Worm (Caenorhabditis elegans) whole organism, young adult: Measurements from ENCODE around the gene kmo-1.

Source experiments
- B0019.2 ChIP-seq: fragments of 200-800 bp; sonication (Bioruptor generic); conservative IDR thresholded peaks from 2 replicates; pipeline ENCODE4 v1.3.6; 2022; ENCODE audit warnings: missing genetic modification reagents, missing genetic modification characterization, missing compliant biosample characterization
- B0035.1 ChIP-seq: sonication (generic microtip); optimal IDR thresholded peaks from 2 replicates; lab custom pipeline; 2016; ENCODE audit warnings: missing genetic modification characterization, mild to moderate bottlenecking, missing compliant biosample characterization, missing genotype, missing genetic modification reagents
- B0261.1 ChIP-seq: sonication (generic microtip); optimal IDR thresholded peaks from 2 replicates; lab custom pipeline; 2016; ENCODE audit warnings: mild to moderate bottlenecking, missing genetic modification characterization, moderate library complexity, missing compliant biosample characterization
- C06A6.2 ChIP-seq: fragments of 200-800 bp; sonication (Bioruptor generic); conservative IDR thresholded peaks from 2 replicates; pipeline ENCODE4 v1.3.6; 2022; ENCODE audit warnings: missing genetic modification characterization, missing compliant biosample characterization
- C17E4.6 ChIP-seq: fragments of 200-800 bp; sonication (Bioruptor generic); IDR thresholded peaks from 2 replicates; pipeline ENCODE4 v1.3.6; 2022; ENCODE audit warnings: missing genetic modification reagents, missing genetic modification characterization, missing compliant biosample characterization
- F10E7.11 ChIP-seq: sonication (generic microtip); optimal IDR thresholded peaks from 2 replicates; lab custom pipeline; 2017; ENCODE audit warnings: mild to moderate bottlenecking, missing genetic modification characterization, moderate library complexity, missing compliant biosample characterization
- F22D6.2 ChIP-seq: sonication (generic microtip); optimal IDR thresholded peaks from 2 replicates; lab custom pipeline; 2016; ENCODE audit warnings: mild to moderate bottlenecking, missing genetic modification characterization, missing compliant biosample characterization
- F23B12.7 ChIP-seq: sonication (generic microtip); optimal IDR thresholded peaks from 2 replicates; lab custom pipeline; 2017; ENCODE audit warnings: missing genetic modification characterization, mild to moderate bottlenecking, missing compliant biosample characterization, antibody characterized with exemption, moderate library complexity; ENCODE audit not compliant: insufficient read depth
- F49E8.2 ChIP-seq: sonication (generic microtip); optimal IDR thresholded peaks from 3 replicates; lab custom pipeline; 2017; ENCODE audit warnings: missing genetic modification characterization, mild to moderate bottlenecking, missing compliant biosample characterization, antibody characterized with exemption, moderate library complexity; ENCODE audit not compliant: insufficient read depth
- F55B11.4 ChIP-seq: sonication (generic microtip); optimal IDR thresholded peaks from 2 replicates; lab custom pipeline; 2016; ENCODE audit warnings: missing compliant biosample characterization, missing genetic modification characterization, borderline replicate concordance; ENCODE audit not compliant: insufficient read depth
- T26A5.8 ChIP-seq: sonication (generic microtip); optimal IDR thresholded peaks from 2 replicates; lab custom pipeline; 2016; ENCODE audit warnings: missing genetic modification characterization, missing compliant biosample characterization
- Y67H2A.10 ChIP-seq: fragments of 200-800 bp; sonication (Bioruptor generic); conservative IDR thresholded peaks from 2 replicates; pipeline ENCODE4 v1.3.6; 2022; ENCODE audit warnings: missing genetic modification reagents, missing genetic modification characterization, missing compliant biosample characterization
- ZK185.1 ChIP-seq: sonication (generic microtip); optimal IDR thresholded peaks from 2 replicates; lab custom pipeline; 2016; ENCODE audit warnings: mild to moderate bottlenecking, missing genetic modification characterization, missing compliant biosample characterization; ENCODE audit not compliant: poor library complexity, severe bottlenecking
- akir-1 ChIP-seq: fragments of 200-800 bp; sonication (Bioruptor generic); optimal IDR thresholded peaks from 2 replicates; lab custom pipeline; 2018; ENCODE audit warnings: mild to moderate bottlenecking, missing genetic modification characterization, moderate library complexity, missing compliant biosample characterization
- attf-3 ChIP-seq: fragments of 200-800 bp; sonication (Bioruptor generic); conservative IDR thresholded peaks from 2 replicates; pipeline ENCODE4 v1.3.6; 2022; ENCODE audit warnings: missing genetic modification reagents, missing genetic modification characterization, missing compliant biosample characterization
- attf-6 ChIP-seq: fragments of 200-800 bp; sonication (Bioruptor generic); IDR thresholded peaks from 2 replicates; pipeline ENCODE4 v1.3.6; 2022; ENCODE audit warnings: missing genetic modification reagents, missing genetic modification characterization, missing compliant biosample characterization
- bed-2 ChIP-seq: fragments of 200-800 bp; sonication (Bioruptor generic); IDR thresholded peaks from 2 replicates; pipeline ENCODE4 v1.3.6; 2022; ENCODE audit warnings: missing genetic modification reagents, missing genetic modification characterization, missing compliant biosample characterization
- ccch-3 ChIP-seq: fragments of 200-800 bp; sonication (Bioruptor generic); optimal IDR thresholded peaks from 2 replicates; lab custom pipeline; 2018; ENCODE audit warnings: mild to moderate bottlenecking, missing genetic modification characterization, missing compliant biosample characterization
- cebp-1 ChIP-seq, 2 experiments: fragments of 200-800 bp in 1 of 2; sonication (Bioruptor generic) in 1 of 2; sonication (generic microtip) in 1 of 2; IDR thresholded peaks in 1 of 2; optimal IDR thresholded peaks in 1 of 2; 2 replicates each; pipeline versions ENCODE4 v1.3.6 to Lab custom; 2017 to 2022; ENCODE audit warnings: missing compliant biosample characterization in 2 of 2, missing genetic modification characterization in 2 of 2, mild to moderate bottlenecking in 1 of 2, missing genetic modification reagents in 1 of 2, moderate library complexity in 1 of 2
- ceh-100 ChIP-seq: fragments of 200-800 bp; sonication (Bioruptor generic); IDR thresholded peaks from 2 replicates; pipeline ENCODE4 v1.3.6; 2022; ENCODE audit warnings: missing genetic modification reagents, missing genetic modification characterization, missing compliant biosample characterization
- ceh-40 ChIP-seq: fragments of 200-800 bp; sonication (Bioruptor generic); IDR thresholded peaks from 2 replicates; pipeline ENCODE4 v1.3.6; 2022; ENCODE audit warnings: missing genetic modification characterization, missing compliant biosample characterization
- ceh-58 ChIP-seq: fragments of 200-800 bp; sonication (Bioruptor generic); IDR thresholded peaks from 2 replicates; pipeline ENCODE4 v1.3.6; 2022; ENCODE audit warnings: missing genetic modification characterization, missing compliant biosample characterization
- ceh-91 ChIP-seq: fragments of 200-800 bp; sonication (Bioruptor generic); IDR thresholded peaks from 2 replicates; pipeline ENCODE4 v1.3.6; 2022; ENCODE audit warnings: missing genetic modification reagents, missing genetic modification characterization, missing compliant biosample characterization
- dox-1 ChIP-seq: fragments of 200-800 bp; sonication (Bioruptor generic); IDR thresholded peaks from 2 replicates; pipeline ENCODE4 v1.3.6; 2022; ENCODE audit warnings: missing genetic modification reagents, missing genetic modification characterization, missing compliant biosample characterization
- dpff-1 ChIP-seq: sonication (generic microtip); optimal IDR thresholded peaks from 2 replicates; lab custom pipeline; 2017; ENCODE audit warnings: mild to moderate bottlenecking, missing genetic modification characterization, missing compliant biosample characterization
- dpl-1 ChIP-seq: fragments of 150-350 bp; optimal IDR thresholded peaks from 2 replicates; lab custom pipeline; 2014; ENCODE audit warnings: missing biosample characterization, missing genetic modification reagents, missing genetic modification characterization
- ekl-4 ChIP-seq: fragments of 200-800 bp; sonication (Bioruptor generic); IDR thresholded peaks from 2 replicates; pipeline ENCODE4 v1.3.6; 2022; ENCODE audit warnings: missing genetic modification reagents, missing genetic modification characterization, missing compliant biosample characterization
- gei-17 ChIP-seq: fragments of 200-800 bp; sonication (Bioruptor generic); optimal IDR thresholded peaks from 2 replicates; lab custom pipeline; 2018; ENCODE audit warnings: mild to moderate bottlenecking, missing genetic modification characterization, missing compliant biosample characterization
- hlh-26 ChIP-seq: fragments of 200-800 bp; sonication (Bioruptor generic); conservative IDR thresholded peaks from 2 replicates; pipeline ENCODE4 v1.3.6; 2022; ENCODE audit warnings: missing genetic modification reagents, missing genetic modification characterization, missing compliant biosample characterization
- hmg-1.2 ChIP-seq: fragments of 200-800 bp; sonication (Bioruptor generic); IDR thresholded peaks from 2 replicates; pipeline ENCODE4 v1.3.6; 2022; ENCODE audit warnings: missing genetic modification reagents, missing genetic modification characterization, missing compliant biosample characterization
- lag-1 ChIP-seq: fragments of 200-800 bp; sonication (Bioruptor generic); IDR thresholded peaks from 2 replicates; pipeline ENCODE4 v1.3.6; 2022; ENCODE audit warnings: missing genetic modification reagents, missing genetic modification characterization, missing compliant biosample characterization
- lin-35 ChIP-seq, 3 experiments: fragments of 150-350 bp in 2 of 3; sonication (generic microtip) in 1 of 3; optimal IDR thresholded peaks; 2 replicates each; lab custom pipeline; 2014 to 2018; ENCODE audit warnings: missing biosample characterization in 3 of 3, missing genetic modification characterization in 3 of 3, missing genetic modification reagents in 3 of 3
- lin-40 ChIP-seq: sonication (generic microtip); optimal IDR thresholded peaks from 2 replicates; lab custom pipeline; 2016; ENCODE audit warnings: missing genetic modification characterization, mild to moderate bottlenecking, missing compliant biosample characterization, missing genotype, missing genetic modification reagents
- lsy-27 ChIP-seq: sonication (generic microtip); optimal IDR thresholded peaks from 2 replicates; lab custom pipeline; 2017; ENCODE audit warnings: missing genetic modification characterization, mild to moderate bottlenecking, missing compliant biosample characterization, antibody characterized with exemption, missing genotype, borderline replicate concordance; ENCODE audit not compliant: insufficient read depth
- madf-6 ChIP-seq: fragments of 200-800 bp; sonication (Bioruptor generic); IDR thresholded peaks from 2 replicates; pipeline ENCODE4 v1.3.6; 2022; ENCODE audit warnings: missing genetic modification reagents, missing genetic modification characterization, missing compliant biosample characterization
- nfyb-1 ChIP-seq: fragments of 200-800 bp; sonication (Bioruptor generic); IDR thresholded peaks from 2 replicates; pipeline ENCODE4 v1.3.6; 2022; ENCODE audit warnings: missing genetic modification reagents, missing genetic modification characterization, missing compliant biosample characterization
- nhr-179 ChIP-seq: sonication (generic microtip); optimal IDR thresholded peaks from 2 replicates; lab custom pipeline; 2016; ENCODE audit warnings: mild to moderate bottlenecking, missing genetic modification characterization, missing compliant biosample characterization
- nhr-27 ChIP-seq: fragments of 200-800 bp; sonication (Bioruptor generic); optimal IDR thresholded peaks from 2 replicates; lab custom pipeline; 2018; ENCODE audit warnings: mild to moderate bottlenecking, missing genetic modification characterization, moderate library complexity, missing compliant biosample characterization
- pbrm-1 ChIP-seq: fragments of 200-800 bp; sonication (Bioruptor generic); IDR thresholded peaks from 2 replicates; pipeline ENCODE4 v1.3.6; 2022; ENCODE audit warnings: missing genetic modification reagents, missing genetic modification characterization, missing compliant biosample characterization
- snpc-3.4 ChIP-seq: sonication (generic microtip); optimal IDR thresholded peaks from 2 replicates; lab custom pipeline; 2017; ENCODE audit warnings: missing genetic modification characterization, mild to moderate bottlenecking, missing compliant biosample characterization, antibody characterized with exemption, moderate library complexity, missing genotype, missing genetic modification reagents
- snpc-4 ChIP-seq, 5 experiments: fragments of 150-350 bp in 1 of 5; sonication (generic microtip) in 4 of 5; optimal IDR thresholded peaks; 2 replicates each; lab custom pipeline; 2014 to 2018; ENCODE audit warnings: missing genetic modification characterization in 5 of 5, missing biosample characterization in 3 of 5, antibody characterized with exemption in 2 of 5, mild to moderate bottlenecking in 2 of 5, missing compliant biosample characterization in 2 of 5, missing genotype in 2 of 5, moderate library complexity in 2 of 5, missing genetic modification reagents in 1 of 5
- sptf-2 ChIP-seq: fragments of 200-800 bp; sonication (Bioruptor generic); optimal IDR thresholded peaks from 2 replicates; lab custom pipeline; 2018; ENCODE audit warnings: mild to moderate bottlenecking, missing genetic modification characterization, missing compliant biosample characterization
- tlf-1 ChIP-seq: fragments of 200-800 bp; sonication (Bioruptor generic); optimal IDR thresholded peaks from 2 replicates; lab custom pipeline; 2018; ENCODE audit warnings: mild to moderate bottlenecking, missing genetic modification characterization, missing compliant biosample characterization
- unc-130 ChIP-seq: sonication (generic microtip); optimal IDR thresholded peaks from 2 replicates; lab custom pipeline; 2016; ENCODE audit warnings: missing genetic modification reagents, missing genetic modification characterization, missing compliant biosample characterization
- unc-62 ChIP-seq: fragments of 150-350 bp; optimal IDR thresholded peaks from 2 replicates; lab custom pipeline; 2014; ENCODE audit warnings: missing biosample characterization, missing genetic modification reagents, missing genetic modification characterization
- ztf-26 ChIP-seq: sonication (generic microtip); optimal IDR thresholded peaks from 2 replicates; lab custom pipeline; 2017; ENCODE audit warnings: missing genetic modification characterization, missing compliant biosample characterization

The kmo-1 gene

DNA sequence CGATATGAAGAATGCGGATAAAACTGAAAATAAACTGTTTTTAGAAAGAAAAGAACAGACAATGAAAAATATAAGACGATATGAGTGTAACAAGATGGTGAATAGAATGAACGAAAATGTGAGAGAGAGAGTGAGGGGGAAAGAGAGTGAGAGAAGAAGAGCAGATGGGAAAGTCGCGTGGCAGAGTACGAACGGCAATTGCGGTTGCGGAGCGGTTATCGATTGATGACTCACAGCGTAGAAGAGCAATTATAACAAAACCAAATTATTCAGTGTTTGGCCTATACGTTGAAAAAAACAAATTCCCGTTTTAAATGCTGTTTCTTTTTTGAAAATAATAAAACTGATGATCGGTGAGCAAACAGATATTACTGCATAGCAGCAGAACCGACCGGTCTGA lies 5.0 kb downstream of the kmo-1 start, which contains the start of gene pqn-53 (continued):
- TF ChIP-seq ZK185.1 (tag; lab: Kevin White, UChicago) (peak; percentile 8), hlh-26 (GFP tag; lab: Robert Waterston, UW) (no peak), F22D6.2 (tag; lab: Kevin White, UChicago) (no peak), tlf-1 (GFP tag; lab: Kevin White, UChicago) (no peak), C17E4.6 (no peak), nhr-179 (tag; lab: Kevin White, UChicago) (no peak), F23B12.7 (tag; lab: Kevin White, UChicago) (no peak), ceh-100 (no peak), snpc-3.4 (no peak), attf-3 (no peak), lag-1 (GFP tag; lab: Robert Waterston, UW) (no peak), C06A6.2 (no peak), lsy-27 (tag; lab: Kevin White, UChicago) (no peak), ekl-4 (GFP tag; lab: Robert Waterston, UW) (0 out of 2 replicates have a peak, but pooled peaks have one; percentile 31), hmg-1.2 (peak; percentile 26; the same call in 1 of the 2 replicates), cebp-1 (GFP tag; IDR thresholded peaks at IDR 0.05; lab: Robert Waterston, UW) (no peak), cebp-1 (tag; optimal IDR thresholded peaks at IDR 0.05; lab: Kevin White, UChicago) (peak; percentile 36), B0019.2 (GFP tag; lab: Robert Waterston, UW) (no peak)

DNA sequence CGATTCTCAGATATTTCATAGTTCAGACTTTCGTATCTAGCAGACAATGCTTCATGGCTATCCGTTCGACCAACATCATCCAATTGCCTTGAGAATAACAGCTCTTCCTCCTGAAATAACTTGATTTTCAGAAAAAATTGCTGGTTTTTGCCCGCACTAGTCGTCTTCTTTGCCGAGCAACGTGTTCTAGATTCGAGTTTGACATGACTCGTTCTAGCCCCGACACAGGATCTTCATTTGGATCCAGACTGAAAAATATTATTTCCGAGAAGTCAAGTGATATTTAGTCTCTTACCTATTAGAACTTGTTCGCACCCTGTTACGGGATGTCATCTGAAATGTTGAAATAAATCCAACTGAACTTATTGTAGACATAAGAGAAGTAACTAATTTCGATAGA lies 7.3 kb downstream of the kmo-1 start, which contains the start of gene clh-6:
clh-6 (minus strand) TSS at position 333 of the 400 bp plus-strand sequence.
- TF ChIP-seq nhr-27 = no peak
- peak; percentile 50; the same call in 1 of the 2 replicates for TF ChIP-seq nfyb-1 (GFP tag; lab: Robert Waterston, UW)
- no peak for TF ChIP-seq dpff-1 (tag; lab: Kevin White, UChicago)
- no peak for TF ChIP-seq unc-62 (GFP tag; lab: Kevin White, UChicago)
- 0 out of 2 replicates have a peak, but pooled peaks have one; percentile 40 for TF ChIP-seq ekl-4 (GFP tag; lab: Robert Waterston, UW)
- no peak for TF ChIP-seq unc-130
- TF ChIP-seq ceh-91 = no peak
- TF ChIP-seq ceh-58 (GFP tag; lab: Robert Waterston, UW) = no peak
- peak; percentile 28 for TF ChIP-seq akir-1 (GFP tag; lab: Kevin White, UChicago)
- TF ChIP-seq dox-1 (GFP tag; lab: Robert Waterston, UW) = no peak
- no peak for TF ChIP-seq lin-40 (tag; lab: Kevin White, UChicago)
- TF ChIP-seq sptf-2 (GFP tag; lab: Kevin White, UChicago) = no peak
- TF ChIP-seq T26A5.8 (tag; lab: Kevin White, UChicago) = no peak
- no peak for TF ChIP-seq pbrm-1 (GFP tag; lab: Robert Waterston, UW)
- TF ChIP-seq attf-6 (GFP tag; lab: Robert Waterston, UW) = 0 out of 2 replicates have a peak, but pooled peaks have one; percentile 29
- TF ChIP-seq F55B11.4 (tag; lab: Kevin White, UChicago) = no peak
- TF ChIP-seq F49E8.2 = peak; percentile 12
- peak in 1 of 3 experiments; percentile 49 for TF ChIP-seq lin-35 (GFP tag; optimal IDR thresholded peaks at IDR 0.05; lab: Kevin White, UChicago)
- no peak for TF ChIP-seq B0261.1
- TF ChIP-seq ccch-3 (GFP tag; lab: Kevin White, UChicago) = no peak
- no peak for TF ChIP-seq F10E7.11 (tag; lab: Kevin White, UChicago)
- TF ChIP-seq dpl-1 (GFP tag; lab: Kevin White, UChicago) = no peak
- no peak for TF ChIP-seq Y67H2A.10 (GFP tag; lab: Robert Waterston, UW)
- TF ChIP-seq gei-17 (GFP tag; lab: Kevin White, UChicago) = no peak
- TF ChIP-seq bed-2 (GFP tag; lab: Robert Waterston, UW) = no peak
- TF ChIP-seq madf-6 = 0 out of 2 replicates have a peak, but pooled peaks have one; percentile 33
- peak; percentile 12 for TF ChIP-seq B0035.1 (tag; lab: Kevin White, UChicago)
- TF ChIP-seq ztf-26 (tag; lab: Kevin White, UChicago) = peak; percentile 36
- no peak for TF ChIP-seq snpc-4 (GFP tag; optimal IDR thresholded peaks at IDR 0.05; lab: Kevin White, UChicago)
- TF ChIP-seq snpc-4 (tag; optimal IDR thresholded peaks at IDR 0.05; lab: Kevin White, UChicago) = peak in 1 of 4 experiments; percentile 18
- TF ChIP-seq ceh-40 = no peak
